Worm (Caenorhabditis elegans): Measurements from ENCODE around the gene dgn-1.

Gene dgn-1

ce11 chrX:10907418-10907817, 21.4 kb downstream of the dgn-1 start:
- no peak for TF ChIP-seq nhr-232 (tag; optimal IDR thresholded peaks at IDR 0.05)
- TF ChIP-seq tbx-7 (tag; optimal IDR thresholded peaks at IDR 0.05): no peak
- TF ChIP-seq odd-2 (tag; optimal IDR thresholded peaks at IDR 0.05): no peak
- TF ChIP-seq sox-2 (GFP tag; IDR thresholded peaks at IDR 0.05): no peak
- TF ChIP-seq fax-1 (tag; optimal IDR thresholded peaks at IDR 0.05): no peak
- TF ChIP-seq dve-1 (tag; optimal IDR thresholded peaks at IDR 0.05): no peak
- TF ChIP-seq T23F11.4 (GFP tag; optimal IDR thresholded peaks at IDR 0.05): no peak
- no peak for TF ChIP-seq unc-3 (GFP tag; conservative IDR thresholded peaks at IDR 0.05)
- TF ChIP-seq unc-3 (tag; optimal IDR thresholded peaks at IDR 0.05): no peak
- TF ChIP-seq lim-6 (tag; optimal IDR thresholded peaks at IDR 0.05): no peak
- TF ChIP-seq pax-1 (tag; optimal IDR thresholded peaks at IDR 0.05): no peak
- no peak for TF ChIP-seq F13H6.1 (tag; optimal IDR thresholded peaks at IDR 0.05)

DNA sequence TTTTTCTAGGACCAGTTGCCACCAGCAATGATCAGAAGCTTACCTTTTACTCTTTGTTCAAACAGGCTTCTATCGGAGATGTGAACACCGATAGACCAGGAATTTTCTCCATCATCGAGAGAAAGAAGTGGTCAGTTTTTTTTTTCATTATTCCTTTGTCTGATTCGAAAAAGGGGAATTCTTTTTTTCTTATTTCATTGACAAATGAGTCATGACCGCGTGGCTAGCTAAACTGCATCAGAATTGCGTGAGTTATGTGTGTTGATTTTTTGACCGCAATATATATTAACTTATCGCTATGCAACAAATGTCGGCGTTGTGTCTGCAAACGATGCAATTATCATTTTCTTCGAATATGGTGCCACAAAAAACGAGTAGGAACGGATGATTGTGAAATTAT, 25.4 kb downstream of the dgn-1 start:
- TF ChIP-seq K09A11.1 (tag; optimal IDR thresholded peaks at IDR 0.05; ENCODE audit: insufficient read depth) (no peak), ets-4 (tag; optimal IDR thresholded peaks at IDR 0.05) (no peak), pros-1 (tag; optimal IDR thresholded peaks at IDR 0.05) (no peak), fkh-10 (GFP tag; optimal IDR thresholded peaks at IDR 0.05) (no peak), elt-4 (tag; optimal IDR thresholded peaks at IDR 0.05) (no peak), hlh-15 (tag; optimal IDR thresholded peaks at IDR 0.05) (no peak), hlh-6 (tag; optimal IDR thresholded peaks at IDR 0.05) (no peak), lin-11 (tag; optimal IDR thresholded peaks at IDR 0.05) (no peak), hlh-8 (tag; optimal IDR thresholded peaks at IDR 0.05) (no peak), unc-86 (tag; optimal IDR thresholded peaks at IDR 0.05) (no peak), mec-3 (tag; optimal IDR thresholded peaks at IDR 0.05; ENCODE audit: borderline replicate concordance) (no peak)

- TF ChIP-seq pag-3 (tag; optimal IDR thresholded peaks at IDR 0.05; ENCODE audit: borderline replicate concordance): no peak
- TF ChIP-seq syd-9 (tag; optimal IDR thresholded peaks at IDR 0.05): no peak
- no peak for TF ChIP-seq elt-4 (tag; optimal IDR thresholded peaks at IDR 0.05)
- no peak for TF ChIP-seq ceh-45 (GFP tag; IDR thresholded peaks at IDR 0.05)
- TF ChIP-seq ceh-14 (tag; optimal IDR thresholded peaks at IDR 0.05): no peak
- no peak for TF ChIP-seq sox-2 (GFP tag; IDR thresholded peaks at IDR 0.05)
- no peak for TF ChIP-seq unc-55 (GFP tag; optimal IDR thresholded peaks at IDR 0.05)
- TF ChIP-seq elt-2 (tag; optimal IDR thresholded peaks at IDR 0.05): no peak
- TF ChIP-seq tbx-7 (tag; optimal IDR thresholded peaks at IDR 0.05): no peak
- TF ChIP-seq fax-1 (tag; optimal IDR thresholded peaks at IDR 0.05): no peak
- no peak for TF ChIP-seq ceh-22 (tag; optimal IDR thresholded peaks at IDR 0.05)
- no peak for TF ChIP-seq C38D4.7 (GFP tag; optimal IDR thresholded peaks at IDR 0.05)
- TF ChIP-seq fkh-10 (GFP tag; optimal IDR thresholded peaks at IDR 0.05): no peak
- no peak for TF ChIP-seq lin-11 (tag; optimal IDR thresholded peaks at IDR 0.05)
Observed at ce11 chrX:10902723-10903322, 26.0 kb downstream of the dgn-1 start, which contains the start of gene acbp-3. acbp-3 (plus strand) TSS chrX:10903272.

ce11 chrX:10901766-10902165, 27.0 kb downstream of the dgn-1 start:
- no peak for TF ChIP-seq eyg-1 (tag; optimal IDR thresholded peaks at IDR 0.05)
- TF ChIP-seq elt-2 (tag; optimal IDR thresholded peaks at IDR 0.05): peak; percentile 48

- TF ChIP-seq syd-9 (tag; optimal IDR thresholded peaks at IDR 0.05) (peak; percentile 20), rnt-1 (tag; optimal IDR thresholded peaks at IDR 0.05) (peak; percentile 73), ceh-30 (tag; optimal IDR thresholded peaks at IDR 0.05) (no peak), ceh-34 (tag; optimal IDR thresholded peaks at IDR 0.05) (peak; percentile 19), T23F11.4 (GFP tag; optimal IDR thresholded peaks at IDR 0.05) (peak; percentile 31), ref-2 (tag; optimal IDR thresholded peaks at IDR 0.05) (peak; percentile 51), ceh-18 (tag; optimal IDR thresholded peaks at IDR 0.05) (peak; percentile 82), elt-2 (tag; optimal IDR thresholded peaks at IDR 0.05) (peak; percentile 30), nfya-1 (tag; optimal IDR thresholded peaks at IDR 0.05) (peak; percentile 57), unc-55 (GFP tag; optimal IDR thresholded peaks at IDR 0.05) (peak; percentile 71), unc-42 (tag; optimal IDR thresholded peaks at IDR 0.05) (peak; percentile 31), hlh-8 (tag; optimal IDR thresholded peaks at IDR 0.05) (peak; percentile 30), ceh-6 (GFP tag; optimal IDR thresholded peaks at IDR 0.05) (no peak), ceh-31 (tag; optimal IDR thresholded peaks at IDR 0.05) (peak; percentile 52), unc-86 (tag; optimal IDR thresholded peaks at IDR 0.05) (no peak), odd-2 (tag; optimal IDR thresholded peaks at IDR 0.05) (no peak), tbx-2 (tag; optimal IDR thresholded peaks at IDR 0.05) (peak; percentile 37)
Observed at ce11 chrX:10900952-10901351, 27.8 kb downstream of the dgn-1 start.
